Fruit fly (Drosophila melanogaster) whole organism, embryonic: Measurements from ENCODE around the gene CG32708.

Source experiments
- BEAF-32 ChIP-seq: fragments of 200-800 bp; sonication (Bioruptor generic); optimal IDR thresholded peaks from 3 replicates; lab custom pipeline; 2017; ENCODE audit warnings: missing biosample characterization, missing genetic modification characterization, mild to moderate bottlenecking, moderate library complexity, missing genetic modification reagents
- CG10431 ChIP-seq: fragments of 200-800 bp; sonication (Bioruptor generic); optimal IDR thresholded peaks from 3 replicates; lab custom pipeline; 2018; ENCODE audit warnings: missing biosample characterization, mild to moderate bottlenecking, missing genetic modification characterization
- CG10462 ChIP-seq: fragments of 200-800 bp; sonication (Bioruptor generic); optimal IDR thresholded peaks from 2 replicates; lab custom pipeline; 2016; ENCODE audit warnings: missing biosample characterization, missing genetic modification characterization
- CG10543 ChIP-seq: fragments of 200-800 bp; sonication (Bioruptor generic); optimal IDR thresholded peaks from 3 replicates; lab custom pipeline; 2017; ENCODE audit warnings: missing biosample characterization, mild to moderate bottlenecking, missing genetic modification characterization, moderate library complexity
- CG10654 ChIP-seq: fragments of 200-800 bp; sonication (Bioruptor generic); optimal IDR thresholded peaks from 2 replicates; lab custom pipeline; 2016; ENCODE audit warnings: missing biosample characterization, missing genetic modification characterization
- CG11085 ChIP-seq: fragments of 200-800 bp; sonication (Bioruptor generic); IDR thresholded peaks from 2 replicates; pipeline ENCODE4 v1.3.6; 2022; ENCODE audit warnings: missing biosample characterization, missing genetic modification characterization
- CG12391 ChIP-seq: fragments of 200-800 bp; sonication (Bioruptor generic); optimal IDR thresholded peaks from 3 replicates; lab custom pipeline; 2018; ENCODE audit warnings: missing biosample characterization, mild to moderate bottlenecking, missing genetic modification characterization, moderate library complexity
- CG12659 ChIP-seq: fragments of 200-800 bp; sonication (Bioruptor generic); optimal IDR thresholded peaks from 3 replicates; lab custom pipeline; 2017; ENCODE audit warnings: mild to moderate bottlenecking, missing biosample characterization, missing genetic modification reagents, missing genetic modification characterization
- CG12769 ChIP-seq: fragments of 200-800 bp; sonication (Bioruptor generic); optimal IDR thresholded peaks from 2 replicates; lab custom pipeline; 2019; ENCODE audit warnings: missing biosample characterization, mild to moderate bottlenecking, missing genetic modification characterization, moderate library complexity
- CG13123 ChIP-seq: fragments of 200-800 bp; sonication (Bioruptor generic); optimal IDR thresholded peaks from 2 replicates; lab custom pipeline; 2016; ENCODE audit warnings: missing biosample characterization, missing genetic modification characterization
- CG13287 ChIP-seq: fragments of 200-800 bp; sonication (Bioruptor generic); IDR thresholded peaks from 2 replicates; pipeline ENCODE4 v1.3.6; 2022; ENCODE audit warnings: missing biosample characterization, missing genetic modification characterization; ENCODE audit not compliant: partially characterized antibody
- CG14667 ChIP-seq: fragments of 200-800 bp; sonication (Bioruptor generic); IDR thresholded peaks from 2 replicates; pipeline ENCODE4 v1.3.6; 2022; ENCODE audit warnings: missing biosample characterization, missing genetic modification characterization
- CG15601 ChIP-seq: fragments of 200-800 bp; sonication (Bioruptor generic); optimal IDR thresholded peaks from 3 replicates; lab custom pipeline; 2019; ENCODE audit warnings: missing biosample characterization, mild to moderate bottlenecking, missing genetic modification characterization, moderate library complexity
- CG15696 ChIP-seq: fragments of 200-800 bp; sonication (Bioruptor generic); optimal IDR thresholded peaks from 2 replicates; lab custom pipeline; 2019; ENCODE audit warnings: missing biosample characterization, mild to moderate bottlenecking, missing genetic modification characterization, moderate library complexity
- CG17385 ChIP-seq: fragments of 200-800 bp; sonication (Bioruptor generic); optimal IDR thresholded peaks from 3 replicates; lab custom pipeline; 2018; ENCODE audit warnings: missing biosample characterization, mild to moderate bottlenecking, missing genetic modification characterization
- CG17912 ChIP-seq: fragments of 200-800 bp; sonication (Bioruptor generic); optimal IDR thresholded peaks from 2 replicates; lab custom pipeline; 2018; ENCODE audit warnings: missing biosample characterization, mild to moderate bottlenecking, missing genetic modification characterization
- CG18599 ChIP-seq: fragments of 200-800 bp; sonication (Bioruptor generic); optimal IDR thresholded peaks from 3 replicates; lab custom pipeline; 2017; ENCODE audit warnings: missing biosample characterization, missing genetic modification characterization, mild to moderate bottlenecking, moderate library complexity, missing genetic modification reagents
- CG3163 ChIP-seq: fragments of 200-800 bp; sonication (Bioruptor generic); optimal IDR thresholded peaks from 3 replicates; lab custom pipeline; 2016; ENCODE audit warnings: missing biosample characterization, missing genetic modification characterization
- CG4282 ChIP-seq: fragments of 200-800 bp; sonication (Bioruptor generic); optimal IDR thresholded peaks from 2 replicates; lab custom pipeline; 2016; ENCODE audit warnings: missing biosample characterization, missing genetic modification characterization
- CG4707 ChIP-seq: fragments of 200-800 bp; sonication (Bioruptor generic); optimal IDR thresholded peaks from 2 replicates; lab custom pipeline; 2018; ENCODE audit warnings: missing biosample characterization, mild to moderate bottlenecking, missing genetic modification characterization, moderate library complexity
- CG4854 ChIP-seq: fragments of 200-800 bp; sonication (Bioruptor generic); optimal IDR thresholded peaks from 2 replicates; lab custom pipeline; 2016; ENCODE audit warnings: missing biosample characterization, missing genetic modification characterization, inconsistent platforms
- CG6654 ChIP-seq: fragments of 200-800 bp; sonication (Bioruptor generic); optimal IDR thresholded peaks from 2 replicates; lab custom pipeline; 2017; ENCODE audit warnings: missing biosample characterization, mild to moderate bottlenecking, missing genetic modification characterization
- CG7928 ChIP-seq: fragments of 200-800 bp; sonication (Bioruptor generic); optimal IDR thresholded peaks from 2 replicates; lab custom pipeline; 2017; ENCODE audit warnings: missing biosample characterization, mild to moderate bottlenecking, missing genetic modification characterization
- CG9876 ChIP-seq: fragments of 200-800 bp; sonication (Bioruptor generic); optimal IDR thresholded peaks from 2 replicates; lab custom pipeline; 2016; ENCODE audit warnings: missing biosample characterization, missing genetic modification characterization
- Dip2 ChIP-seq: fragments of 200-800 bp; sonication (Bioruptor generic); IDR thresholded peaks from 2 replicates; pipeline ENCODE4 v1.3.6; 2022; ENCODE audit warnings: missing biosample characterization, missing genetic modification characterization
- Dip3 ChIP-seq: fragments of 200-800 bp; sonication (Bioruptor generic); optimal IDR thresholded peaks from 3 replicates; lab custom pipeline; 2016; ENCODE audit warnings: missing biosample characterization, missing genetic modification characterization
- Doc3 ChIP-seq: fragments of 200-800 bp; sonication (Bioruptor generic); IDR thresholded peaks from 3 replicates; pipeline ENCODE4 v1.3.6; 2022; ENCODE audit warnings: missing biosample characterization, missing genetic modification characterization; ENCODE audit not compliant: partially characterized antibody
- Ets65A ChIP-seq: fragments of 200-800 bp; sonication (Bioruptor generic); peaks from one replicate; lab custom pipeline; 2016; ENCODE audit warnings: missing biosample characterization, missing genetic modification characterization
- Hey ChIP-seq: fragments of 200-800 bp; sonication (Bioruptor generic); optimal IDR thresholded peaks from 3 replicates; lab custom pipeline; 2018; ENCODE audit warnings: missing biosample characterization, mild to moderate bottlenecking, missing genetic modification characterization
- MESR4 ChIP-seq: fragments of 200-800 bp; sonication (Bioruptor generic); optimal IDR thresholded peaks from 2 replicates; lab custom pipeline; 2018; ENCODE audit warnings: missing biosample characterization, mild to moderate bottlenecking, missing genetic modification characterization, moderate library complexity
- Med ChIP-seq: fragments of 200-800 bp; sonication (Bioruptor generic); peaks from one replicate; lab custom pipeline; 2016; ENCODE audit warnings: missing biosample characterization, missing genetic modification characterization, mild to moderate bottlenecking, inconsistent platforms, moderate library complexity
- Nf-YB ChIP-seq: fragments of 200-800 bp; sonication (Bioruptor generic); optimal IDR thresholded peaks from 3 replicates; lab custom pipeline; 2019; ENCODE audit warnings: missing biosample characterization, mild to moderate bottlenecking, missing genetic modification characterization, moderate library complexity
- PHDP ChIP-seq: fragments of 200-800 bp; sonication (Bioruptor generic); optimal IDR thresholded peaks from 3 replicates; lab custom pipeline; 2018; ENCODE audit warnings: missing biosample characterization, mild to moderate bottlenecking, missing genetic modification characterization, moderate library complexity
- br ChIP-seq: fragments of >200 bp; optimal IDR thresholded peaks from 2 replicates; lab custom pipeline; 2017
- da ChIP-seq: fragments of 200-800 bp; sonication (Bioruptor generic); optimal IDR thresholded peaks from 2 replicates; lab custom pipeline; 2016; ENCODE audit warnings: missing biosample characterization, missing genetic modification characterization
- dimm ChIP-seq: fragments of 200-800 bp; sonication (Bioruptor generic); IDR thresholded peaks from 2 replicates; pipeline ENCODE4 v1.3.6; 2022; ENCODE audit warnings: missing biosample characterization, missing genetic modification characterization
- dm ChIP-seq: fragments of 200-800 bp; sonication (Bioruptor generic); optimal IDR thresholded peaks from 3 replicates; lab custom pipeline; 2016; ENCODE audit warnings: missing biosample characterization, missing genetic modification characterization
- exex ChIP-seq: fragments of 200-800 bp; sonication (Bioruptor generic); optimal IDR thresholded peaks from 4 replicates; lab custom pipeline; 2018; ENCODE audit warnings: missing biosample characterization, mild to moderate bottlenecking, missing genetic modification characterization, moderate library complexity
- fd96Cb ChIP-seq: fragments of 200-800 bp; sonication (Bioruptor generic); optimal IDR thresholded peaks from 2 replicates; lab custom pipeline; 2018; ENCODE audit warnings: missing biosample characterization, mild to moderate bottlenecking, missing genetic modification characterization, moderate library complexity
- gcm ChIP-seq: fragments of 200-800 bp; sonication (Bioruptor generic); optimal IDR thresholded peaks from 2 replicates; lab custom pipeline; 2019; ENCODE audit warnings: missing biosample characterization, mild to moderate bottlenecking, missing genetic modification characterization, moderate library complexity
- lab ChIP-seq: fragments of 200-800 bp; sonication (Bioruptor generic); optimal IDR thresholded peaks from 3 replicates; lab custom pipeline; 2017; ENCODE audit warnings: missing biosample characterization, missing genetic modification characterization, mild to moderate bottlenecking, moderate library complexity, missing genetic modification reagents
- mirr ChIP-seq: fragments of 200-800 bp; sonication (Bioruptor generic); optimal IDR thresholded peaks from 3 replicates; lab custom pipeline; 2018; ENCODE audit warnings: missing biosample characterization, mild to moderate bottlenecking, missing genetic modification characterization
- mld ChIP-seq: fragments of 200-800 bp; sonication (Bioruptor generic); IDR thresholded peaks from 3 replicates; pipeline ENCODE4 v1.3.6; 2022; ENCODE audit warnings: missing biosample characterization, missing genetic modification characterization; ENCODE audit not compliant: partially characterized antibody
- onecut ChIP-seq: fragments of 200-800 bp; sonication (Bioruptor generic); IDR thresholded peaks from 2 replicates; pipeline ENCODE4 v1.3.6; 2022; ENCODE audit warnings: missing biosample characterization, missing genetic modification characterization
- pan ChIP-seq, 4 experiments: fragments of >200 bp in 3 of 4; fragments of 200-800 bp in 1 of 4; sonication (Bioruptor generic) in 1 of 4; optimal IDR thresholded peaks in 3 of 4; IDR thresholded peaks in 1 of 4; 2 replicates each; pipeline versions ENCODE4 v1.3.6 to Lab custom; 2017 to 2022; ENCODE audit warnings: missing biosample characterization in 2 of 4, missing genetic modification characterization in 2 of 4, mixed read lengths in 1 of 4
- pzg ChIP-seq: fragments of 200-800 bp; sonication (Bioruptor generic); optimal IDR thresholded peaks from 3 replicates; lab custom pipeline; 2018; ENCODE audit warnings: missing biosample characterization, mild to moderate bottlenecking, missing genetic modification characterization, moderate library complexity
- sc ChIP-seq, 3 experiments: fragments of >200 bp in 2 of 3; fragments of 200-800 bp in 1 of 3; sonication (Bioruptor generic) in 1 of 3; optimal IDR thresholded peaks; 2 replicates in 2 of 3; 3 replicates in 1 of 3; lab custom pipeline; 2017; ENCODE audit warnings: mild to moderate bottlenecking in 1 of 3, missing biosample characterization in 1 of 3, missing genetic modification characterization in 1 of 3, missing genetic modification reagents in 1 of 3
- sob ChIP-seq: fragments of 200-800 bp; sonication (Bioruptor generic); IDR thresholded peaks from 2 replicates; pipeline ENCODE4 v1.3.6; 2022; ENCODE audit warnings: missing biosample characterization, missing genetic modification characterization
- z ChIP-seq: fragments of 200-800 bp; sonication (Bioruptor generic); IDR thresholded peaks from 3 replicates; pipeline ENCODE4 v1.3.6; 2022; ENCODE audit warnings: missing biosample characterization, missing genetic modification characterization

The CG32708 gene

dm6 chrX:9122492-9122891 is 36.8 kb downstream of the CG32708 start (continued):
- TF ChIP-seq CG7928 (GFP tag; lab: Kevin White, UChicago): no peak
- peak; percentile 47; the same call in 1 of the 3 replicates for TF ChIP-seq z
- TF ChIP-seq Dip2 (GFP tag; lab: Robert Waterston, UW): no peak
- TF ChIP-seq CG18599 (GFP tag; lab: Kevin White, UChicago): peak; percentile 14
- TF ChIP-seq sob: 0 out of 2 replicates have a peak, but pooled peaks have one; percentile 8
- no peak for TF ChIP-seq CG17385 (GFP tag; lab: Kevin White, UChicago)
- TF ChIP-seq exex (tag; lab: Kevin White, UChicago): no peak
- TF ChIP-seq PHDP (tag; lab: Kevin White, UChicago): no peak
- no peak for TF ChIP-seq CG13123 (GFP tag; lab: Kevin White, UChicago)
- no peak for TF ChIP-seq CG14667 (GFP tag; lab: Robert Waterston, UW)
- TF ChIP-seq sc (optimal IDR thresholded peaks at IDR 0.05; lab: Kevin White, UChicago): no peak
- TF ChIP-seq sc (GFP tag; optimal IDR thresholded peaks at IDR 0.05; lab: Kevin White, UChicago): no peak
- TF ChIP-seq pan (optimal IDR thresholded peaks at IDR 0.05; lab: Kevin White, UChicago): no peak
- TF ChIP-seq pan (GFP tag; optimal IDR thresholded peaks at IDR 0.05 in 1 of 2, IDR thresholded peaks at IDR 0.05 in 1 of 2): no peak
- TF ChIP-seq CG10462 (GFP tag; lab: Kevin White, UChicago): no peak
- TF ChIP-seq Hey: no peak
- no peak for TF ChIP-seq br
- TF ChIP-seq gcm (GFP tag; lab: Kevin White, UChicago): no peak
- TF ChIP-seq dimm (GFP tag; lab: Robert Waterston, UW): no peak
- no peak for TF ChIP-seq MESR4 (GFP tag; lab: Kevin White, UChicago)
- no peak for TF ChIP-seq CG12659 (GFP tag; lab: Kevin White, UChicago)
- TF ChIP-seq CG17912 (GFP tag; lab: Kevin White, UChicago): no peak
- TF ChIP-seq onecut: no peak
- TF ChIP-seq pzg (GFP tag; lab: Kevin White, UChicago): no peak
- no peak for TF ChIP-seq CG10431 (GFP tag; lab: Kevin White, UChicago)
- no peak for TF ChIP-seq CG4707 (GFP tag; lab: Kevin White, UChicago)
- TF ChIP-seq Ets65A (GFP tag; lab: Kevin White, UChicago): peak; percentile 36
- TF ChIP-seq CG10543 (GFP tag; lab: Kevin White, UChicago): peak; percentile 16
- TF ChIP-seq CG6654 (GFP tag; lab: Kevin White, UChicago): no peak
- TF ChIP-seq Med (GFP tag; lab: Kevin White, UChicago): peak; percentile 51
- TF ChIP-seq Dip3 (GFP tag; lab: Kevin White, UChicago): no peak
- TF ChIP-seq Nf-YB: peak; percentile 15
- TF ChIP-seq CG10654 (GFP tag; lab: Kevin White, UChicago): no peak
- no peak for TF ChIP-seq fd96Cb
- no peak for TF ChIP-seq BEAF-32
- no peak for TF ChIP-seq CG15601
- TF ChIP-seq CG13287: no peak
- peak; percentile 10 for TF ChIP-seq lab (GFP tag; lab: Kevin White, UChicago)
- TF ChIP-seq CG12769 (tag; lab: Kevin White, UChicago): peak; percentile 51
- TF ChIP-seq, all 482 proteins: peak for 19

DNA sequence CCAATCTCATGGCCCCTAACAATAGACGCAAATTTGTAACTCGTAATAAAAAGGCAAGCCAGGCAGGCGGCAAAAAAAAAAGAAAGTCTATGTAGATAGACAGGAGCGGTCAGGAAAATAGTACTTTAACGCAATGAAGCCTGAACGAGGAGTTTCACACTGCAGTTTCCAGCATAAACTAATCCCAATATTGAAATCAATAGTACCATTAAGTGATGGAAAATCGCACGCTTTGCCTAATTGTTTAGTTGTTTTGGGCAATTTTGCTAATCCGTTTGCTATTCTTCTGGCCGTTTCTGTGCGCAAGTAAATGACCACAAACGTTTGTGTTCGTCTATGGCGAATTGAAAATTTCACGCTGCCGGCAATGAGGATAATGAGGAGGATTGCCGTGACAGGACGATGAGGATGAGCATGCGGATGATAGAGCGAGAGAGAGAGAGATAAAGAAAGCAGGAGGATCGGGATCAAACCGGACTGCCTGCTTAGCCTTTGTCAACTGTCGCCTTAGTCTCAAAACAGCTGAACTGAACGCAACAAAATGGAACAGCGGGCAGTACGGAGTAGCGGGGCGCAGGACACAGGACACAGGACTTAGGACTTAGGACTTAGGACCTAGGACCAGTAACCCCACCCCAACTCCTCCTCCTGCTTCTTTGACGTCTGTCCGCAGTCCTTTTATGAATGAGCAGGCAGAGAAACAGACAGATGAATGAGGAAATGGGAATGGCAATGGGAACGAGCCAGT is 41.7 kb downstream of the CG32708 start:
- 0 out of 3 replicates have a peak, but pooled peaks have one; percentile 18 for TF ChIP-seq Doc3 (GFP tag; lab: Robert Waterston, UW)
- no peak for TF ChIP-seq dm
- TF ChIP-seq CG12391 (tag; lab: Kevin White, UChicago): peak; percentile 14
- TF ChIP-seq CG3163 (GFP tag; lab: Kevin White, UChicago): no peak
- TF ChIP-seq CG9876 (GFP tag; lab: Kevin White, UChicago): no peak
- TF ChIP-seq da (GFP tag; lab: Kevin White, UChicago): no peak
- TF ChIP-seq onecut: no peak
- no peak for TF ChIP-seq CG4282
- TF ChIP-seq CG11085: no peak
- TF ChIP-seq CG15696 (tag; lab: Kevin White, UChicago): no peak
- TF ChIP-seq CG10462 (GFP tag; lab: Kevin White, UChicago): no peak
- TF ChIP-seq mld (GFP tag; lab: Robert Waterston, UW): no peak
- no peak for TF ChIP-seq CG4854 (GFP tag; lab: Kevin White, UChicago)
- TF ChIP-seq mirr (GFP tag; lab: Kevin White, UChicago): no peak
